Worm (Caenorhabditis elegans) whole organism, L4 larva: ENCODE data around the gene del-6.

Source experiments
- D1046.2 ChIP-seq: fragments of 200-800 bp; sonication (Bioruptor generic); IDR thresholded peaks from 2 replicates; pipeline ENCODE4 v1.3.6; 2022; ENCODE audit warnings: missing genetic modification characterization, missing compliant biosample characterization
- F49E8.2 ChIP-seq: sonication (generic microtip); optimal IDR thresholded peaks from 2 replicates; lab custom pipeline; 2016; ENCODE audit warnings: missing compliant biosample characterization, mild to moderate bottlenecking, missing genetic modification characterization, borderline replicate concordance
- R02D3.7 ChIP-seq: fragments of 150-350 bp; sonication (generic microtip); optimal IDR thresholded peaks from 3 replicates; lab custom pipeline; 2014; ENCODE audit warnings: missing biosample characterization, missing genetic modification characterization
- Y5F2A.4 ChIP-seq: fragments of 200-800 bp; sonication (Bioruptor generic); optimal IDR thresholded peaks from 2 replicates; lab custom pipeline; 2018; ENCODE audit warnings: mild to moderate bottlenecking, missing genetic modification characterization, missing compliant biosample characterization
- Y75B8A.6 ChIP-seq: fragments of 200-800 bp; sonication (Bioruptor generic); IDR thresholded peaks from 2 replicates; pipeline ENCODE4 v1.3.6; 2022; ENCODE audit warnings: missing genetic modification reagents, missing genetic modification characterization, missing compliant biosample characterization
- aly-2 ChIP-seq: sonication (generic microtip); optimal IDR thresholded peaks from 2 replicates; lab custom pipeline; 2018; ENCODE audit warnings: missing biosample characterization, missing genetic modification characterization
- ama-1 ChIP-seq: fragments of 150-350 bp; optimal IDR thresholded peaks from 2 replicates; lab custom pipeline; 2014; ENCODE audit warnings: inconsistent platforms, mixed read lengths
- arid-1 ChIP-seq: fragments of 200-800 bp; sonication (Bioruptor generic); conservative IDR thresholded peaks from 2 replicates; pipeline ENCODE4 v1.3.6; 2022; ENCODE audit warnings: missing genetic modification reagents, missing genetic modification characterization, missing compliant biosample characterization
- ceh-20 ChIP-seq: fragments of 200-800 bp; sonication (Bioruptor generic); IDR thresholded peaks from 2 replicates; pipeline ENCODE4 v1.3.6; 2022; ENCODE audit warnings: missing genetic modification reagents, missing genetic modification characterization, missing compliant biosample characterization
- ceh-32 ChIP-seq: sonication (generic microtip); optimal IDR thresholded peaks from 2 replicates; lab custom pipeline; 2016; ENCODE audit warnings: mild to moderate bottlenecking, missing genetic modification characterization, missing compliant biosample characterization; ENCODE audit not compliant: poor library complexity
- ceh-44 ChIP-seq: fragments of 200-800 bp; sonication (Bioruptor generic); IDR thresholded peaks from 2 replicates; pipeline ENCODE4 v1.3.6; 2022; ENCODE audit warnings: missing genetic modification reagents, missing genetic modification characterization, missing compliant biosample characterization
- ceh-62 ChIP-seq: sonication (generic microtip); optimal IDR thresholded peaks from 2 replicates; lab custom pipeline; 2017; ENCODE audit warnings: missing biosample characterization, missing genetic modification characterization
- ces-1 ChIP-seq: fragments of 150-350 bp; sonication (generic microtip); optimal IDR thresholded peaks from 4 replicates; lab custom pipeline; 2014; ENCODE audit warnings: missing biosample characterization, missing genetic modification reagents, missing genetic modification characterization
- daf-16 ChIP-seq, 3 experiments: sonication (generic microtip); optimal IDR thresholded peaks; 2 replicates each; lab custom pipeline; 2016 to 2017; ENCODE audit warnings: missing genetic modification characterization in 3 of 3, missing genetic modification reagents in 3 of 3, mild to moderate bottlenecking in 2 of 3, missing compliant biosample characterization in 2 of 3, missing biosample characterization in 1 of 3, moderate library complexity in 1 of 3
- dmd-8 ChIP-seq: fragments of 200-800 bp; sonication (Bioruptor generic); IDR thresholded peaks from 2 replicates; pipeline ENCODE4 v1.3.6; 2022; ENCODE audit warnings: missing genetic modification characterization, missing compliant biosample characterization
- dmd-9 ChIP-seq: fragments of 200-800 bp; sonication (Bioruptor generic); IDR thresholded peaks from 2 replicates; pipeline ENCODE4 v1.3.6; 2022; ENCODE audit warnings: missing genetic modification reagents, missing genetic modification characterization, missing compliant biosample characterization
- dpl-1 ChIP-seq: fragments of 150-350 bp; optimal IDR thresholded peaks from 2 replicates; lab custom pipeline; 2014; ENCODE audit warnings: missing biosample characterization, missing genetic modification reagents, missing genetic modification characterization
- duxl-1 ChIP-seq: sonication (generic microtip); optimal IDR thresholded peaks from 2 replicates; lab custom pipeline; 2016; ENCODE audit warnings: mild to moderate bottlenecking, missing genetic modification characterization, moderate library complexity, missing compliant biosample characterization; ENCODE audit not compliant: poor library complexity
- dve-1 ChIP-seq: sonication (generic microtip); optimal IDR thresholded peaks from 2 replicates; lab custom pipeline; 2017; ENCODE audit warnings: antibody characterized with exemption, mild to moderate bottlenecking, missing genetic modification characterization, missing compliant biosample characterization; ENCODE audit not compliant: insufficient read depth
- egl-27 ChIP-seq: sonication (generic microtip); optimal IDR thresholded peaks from 3 replicates; lab custom pipeline; 2017; ENCODE audit warnings: missing biosample characterization, missing genetic modification reagents, missing genetic modification characterization
- hif-1 ChIP-seq, 2 experiments: sonication (generic microtip); optimal IDR thresholded peaks; 2 replicates each; lab custom pipeline; 2016 to 2017; ENCODE audit warnings: missing compliant biosample characterization in 2 of 2, missing genetic modification characterization in 2 of 2, missing genetic modification reagents in 2 of 2, missing genotype in 2 of 2, mild to moderate bottlenecking in 1 of 2
- hlh-30 ChIP-seq: sonication (generic microtip); optimal IDR thresholded peaks from 2 replicates; lab custom pipeline; 2017; ENCODE audit warnings: antibody characterized with exemption, mild to moderate bottlenecking, missing genetic modification characterization, missing compliant biosample characterization; ENCODE audit not compliant: insufficient read depth
- lim-7 ChIP-seq: fragments of 200-800 bp; sonication (Bioruptor generic); IDR thresholded peaks from 2 replicates; pipeline ENCODE4 v1.3.6; 2022; ENCODE audit warnings: missing genetic modification characterization, missing compliant biosample characterization
- lin-13 ChIP-seq: fragments of 150-350 bp; optimal IDR thresholded peaks from 2 replicates; lab custom pipeline; 2014; ENCODE audit warnings: missing biosample characterization, missing genetic modification reagents, missing genetic modification characterization
- lin-15B ChIP-seq: fragments of 150-350 bp; sonication (generic microtip); optimal IDR thresholded peaks from 3 replicates; lab custom pipeline; 2014; ENCODE audit warnings: missing biosample characterization, missing genetic modification characterization
- lin-38 ChIP-seq: fragments of 200-800 bp; sonication (Bioruptor generic); IDR thresholded peaks from 2 replicates; pipeline ENCODE4 v1.3.6; 2022; ENCODE audit warnings: missing genetic modification reagents, missing genetic modification characterization, missing compliant biosample characterization
- lir-3 ChIP-seq: sonication (generic microtip); optimal IDR thresholded peaks from 2 replicates; lab custom pipeline; 2016; ENCODE audit warnings: mild to moderate bottlenecking, missing genetic modification characterization, missing compliant biosample characterization
- lsy-2 ChIP-seq, 2 experiments: fragments of 150-350 bp in 1 of 2; sonication (generic microtip) in 1 of 2; optimal IDR thresholded peaks; 2 replicates each; lab custom pipeline; 2014 to 2017; ENCODE audit warnings: missing biosample characterization in 2 of 2, missing genetic modification characterization in 2 of 2
- madf-5 ChIP-seq, 2 experiments: fragments of 200-800 bp; sonication (Bioruptor generic); IDR thresholded peaks; 2 replicates each; pipeline ENCODE4 v1.3.6; 2022; ENCODE audit warnings: missing compliant biosample characterization in 2 of 2, missing genetic modification characterization in 2 of 2
- madf-9 ChIP-seq: fragments of 200-800 bp; sonication (Bioruptor generic); conservative IDR thresholded peaks from 2 replicates; pipeline ENCODE4 v1.3.6; 2022; ENCODE audit warnings: missing genetic modification reagents, missing genetic modification characterization, missing compliant biosample characterization
- mdl-1 ChIP-seq, 2 experiments: fragments of 150-350 bp in 1 of 2; sonication (generic microtip) in 1 of 2; optimal IDR thresholded peaks; 2 replicates each; lab custom pipeline; 2014 to 2017; ENCODE audit warnings: missing biosample characterization in 2 of 2, missing genetic modification characterization in 2 of 2
- mxl-2 ChIP-seq: fragments of 200-800 bp; sonication (Bioruptor generic); conservative IDR thresholded peaks from 2 replicates; pipeline ENCODE4 v1.3.6; 2022; ENCODE audit warnings: missing genetic modification reagents, missing genetic modification characterization, missing compliant biosample characterization
- mxl-3 ChIP-seq: fragments of 200-800 bp; sonication (Bioruptor generic); optimal IDR thresholded peaks from 2 replicates; lab custom pipeline; 2018; ENCODE audit warnings: mild to moderate bottlenecking, missing genetic modification characterization, missing compliant biosample characterization
- nhr-11 ChIP-seq: fragments of 150-350 bp; optimal IDR thresholded peaks from 2 replicates; lab custom pipeline; 2014; ENCODE audit warnings: missing biosample characterization, missing genetic modification characterization
- nhr-237 ChIP-seq: sonication (generic microtip); optimal IDR thresholded peaks from 2 replicates; lab custom pipeline; 2017; ENCODE audit warnings: missing biosample characterization, missing genetic modification characterization
- nhr-25 ChIP-seq: sonication (generic microtip); optimal IDR thresholded peaks from 2 replicates; lab custom pipeline; 2017; ENCODE audit warnings: missing genetic modification characterization, mild to moderate bottlenecking, missing compliant biosample characterization, antibody characterized with exemption, moderate library complexity, borderline replicate concordance; ENCODE audit not compliant: insufficient read depth
- nhr-28 ChIP-seq: fragments of 150-350 bp; optimal IDR thresholded peaks from 2 replicates; lab custom pipeline; 2014; ENCODE audit warnings: missing biosample characterization, missing genetic modification characterization
- nhr-41 ChIP-seq: fragments of 200-800 bp; sonication (Bioruptor generic); IDR thresholded peaks from 2 replicates; pipeline ENCODE4 v1.3.6; 2022; ENCODE audit warnings: missing genetic modification reagents, missing genetic modification characterization, missing compliant biosample characterization
- nhr-48 ChIP-seq: sonication (generic microtip); optimal IDR thresholded peaks from 2 replicates; lab custom pipeline; 2016; ENCODE audit warnings: mild to moderate bottlenecking, missing genetic modification characterization, missing compliant biosample characterization
- nhr-77 ChIP-seq: fragments of 150-350 bp; optimal IDR thresholded peaks from 2 replicates; lab custom pipeline; 2014; ENCODE audit warnings: missing biosample characterization, missing genetic modification characterization
- pqm-1 ChIP-seq: sonication (generic microtip); optimal IDR thresholded peaks from 2 replicates; lab custom pipeline; 2017; ENCODE audit warnings: missing biosample characterization, missing genetic modification characterization
- sdz-12 ChIP-seq: fragments of 200-800 bp; sonication (Bioruptor generic); optimal IDR thresholded peaks from 2 replicates; lab custom pipeline; 2018; ENCODE audit warnings: mild to moderate bottlenecking, missing genetic modification characterization, missing compliant biosample characterization
- skn-1 ChIP-seq: fragments of 150-350 bp; optimal IDR thresholded peaks from 2 replicates; lab custom pipeline; 2014; ENCODE audit warnings: missing biosample characterization, missing genetic modification characterization
- snpc-1.2 ChIP-seq: fragments of 200-800 bp; sonication (Bioruptor generic); IDR thresholded peaks from 2 replicates; pipeline ENCODE4 v1.3.6; 2022; ENCODE audit warnings: missing genetic modification reagents, missing genetic modification characterization, missing compliant biosample characterization
- snpc-4 ChIP-seq: fragments of 150-350 bp; optimal IDR thresholded peaks from 2 replicates; lab custom pipeline; 2014; ENCODE audit warnings: missing biosample characterization, missing genetic modification characterization
- tag-97 ChIP-seq: fragments of 200-800 bp; sonication (Bioruptor generic); IDR thresholded peaks from 2 replicates; pipeline ENCODE4 v1.3.6; 2022; ENCODE audit warnings: missing genetic modification characterization, missing compliant biosample characterization
- zip-11 ChIP-seq: fragments of 200-800 bp; sonication (Bioruptor generic); IDR thresholded peaks from 2 replicates; pipeline ENCODE4 v1.3.6; 2022; ENCODE audit warnings: missing genetic modification characterization, missing compliant biosample characterization
- ztf-11 ChIP-seq: fragments of 150-350 bp; optimal IDR thresholded peaks from 2 replicates; lab custom pipeline; 2014; ENCODE audit warnings: missing biosample characterization, missing genetic modification characterization
- ztf-7 ChIP-seq: fragments of 150-350 bp; optimal IDR thresholded peaks from 2 replicates; lab custom pipeline; 2014; ENCODE audit warnings: missing biosample characterization, missing genetic modification characterization

del-6 gene

ce11 chrV:10546749-10547148 is 26.0 kb upstream of the del-6 start, which contains the start of gene F25D1.5:
Gene F25D1.5, minus strand, starts transcription at chrV:10546783.
- no peak for TF ChIP-seq D1046.2 (GFP tag; lab: Robert Waterston, UW)
- no peak for TF ChIP-seq mxl-2 (GFP tag; lab: Robert Waterston, UW)
- TF ChIP-seq ama-1 = no peak
- TF ChIP-seq lir-3 (tag; lab: Kevin White, UChicago) = no peak
- no peak for TF ChIP-seq F49E8.2 (tag; lab: Kevin White, UChicago)
- no peak for TF ChIP-seq daf-16 (GFP tag; optimal IDR thresholded peaks at IDR 0.05; lab: Kevin White, UChicago)
- peak; percentile 90 for TF ChIP-seq daf-16 (tag; optimal IDR thresholded peaks at IDR 0.05; lab: Kevin White, UChicago)
- TF ChIP-seq nhr-48 (tag; lab: Kevin White, UChicago) = no peak
- TF ChIP-seq nhr-28 (tag; lab: Kevin White, UChicago) = peak; percentile 98
- TF ChIP-seq ceh-20 = no peak
- no peak for TF ChIP-seq nhr-11 (tag; lab: Kevin White, UChicago)
- TF ChIP-seq dmd-9 (GFP tag; lab: Robert Waterston, UW) = no peak
- no peak for TF ChIP-seq aly-2 (tag; lab: Kevin White, UChicago)
- TF ChIP-seq Y75B8A.6 (GFP tag; lab: Robert Waterston, UW) = no peak
- TF ChIP-seq madf-5 (GFP tag; IDR thresholded peaks at IDR 0.05; lab: Robert Waterston, UW) = no peak
- no peak for TF ChIP-seq ztf-7 (tag; lab: Kevin White, UChicago)
- no peak for TF ChIP-seq pqm-1 (tag; lab: Kevin White, UChicago)
- no peak for TF ChIP-seq arid-1 (GFP tag; lab: Robert Waterston, UW)
- TF ChIP-seq Y5F2A.4 (GFP tag; lab: Kevin White, UChicago) = no peak
- TF ChIP-seq ceh-32 (tag; lab: Kevin White, UChicago) = no peak
- no peak for TF ChIP-seq hif-1 (tag; optimal IDR thresholded peaks at IDR 0.05; lab: Kevin White, UChicago)
- TF ChIP-seq hlh-30 (tag; lab: Kevin White, UChicago) = no peak
- peak; percentile 98 for TF ChIP-seq nhr-77
- TF ChIP-seq dpl-1 = no peak
- TF ChIP-seq R02D3.7 (tag; lab: Kevin White, UChicago) = no peak
- no peak for TF ChIP-seq ces-1

- no peak for TF ChIP-seq ceh-44 (GFP tag; lab: Robert Waterston, UW)
- TF ChIP-seq lir-3 (tag; lab: Kevin White, UChicago) = no peak
- TF ChIP-seq nhr-237 (tag; lab: Kevin White, UChicago) = no peak
- no peak for TF ChIP-seq lim-7 (GFP tag; lab: Robert Waterston, UW)
- TF ChIP-seq lin-13 = no peak
- TF ChIP-seq lin-38 = no peak
- TF ChIP-seq mxl-3 = no peak
- no peak for TF ChIP-seq pqm-1 (tag; lab: Kevin White, UChicago)
- no peak for TF ChIP-seq tag-97 (GFP tag; lab: Robert Waterston, UW)
- no peak for TF ChIP-seq snpc-1.2 (GFP tag; lab: Robert Waterston, UW)
- TF ChIP-seq madf-9 = no peak
- no peak for TF ChIP-seq dve-1 (tag; lab: Kevin White, UChicago)
- TF ChIP-seq ztf-11 (tag; lab: Kevin White, UChicago) = no peak
- TF ChIP-seq lin-15B (tag; lab: Kevin White, UChicago) = no peak
- no peak for TF ChIP-seq ceh-62 (tag; lab: Kevin White, UChicago)
- no peak for TF ChIP-seq skn-1 (tag; lab: Kevin White, UChicago)
Measured at ce11 chrV:10548981-10549380, 23.7 kb upstream of the del-6 start, which contains the start of gene srd-34. Gene srd-34, minus strand, starts transcription at chrV:10549081.

- TF ChIP-seq nhr-41 = no peak
- no peak for TF ChIP-seq zip-11
- no peak for TF ChIP-seq snpc-4 (tag; lab: Kevin White, UChicago)
- no peak for TF ChIP-seq lsy-2 (tag; optimal IDR thresholded peaks at IDR 0.05; lab: Kevin White, UChicago)
- TF ChIP-seq dmd-8 (GFP tag; lab: Robert Waterston, UW) = no peak
- TF ChIP-seq nhr-25 (tag; lab: Kevin White, UChicago) = no peak
- TF ChIP-seq lin-13 = no peak
- no peak for TF ChIP-seq egl-27 (tag; lab: Kevin White, UChicago)
- no peak for TF ChIP-seq sdz-12
- TF ChIP-seq mxl-3 = no peak
- no peak for TF ChIP-seq nhr-77
- TF ChIP-seq duxl-1 (tag; lab: Kevin White, UChicago) = no peak
- TF ChIP-seq mdl-1 (tag; optimal IDR thresholded peaks at IDR 0.05; lab: Kevin White, UChicago) = no peak
- TF ChIP-seq dpl-1 = no peak
Measured at ce11 chrV:10549717-10550116, 23.0 kb upstream of the del-6 start, which contains the start of gene F32G8.2. Gene F32G8.2, plus strand, starts transcription at chrV:10550017.
